Worm (Caenorhabditis elegans): ENCODE measurements around the gene ZK250.13.

DNA sequence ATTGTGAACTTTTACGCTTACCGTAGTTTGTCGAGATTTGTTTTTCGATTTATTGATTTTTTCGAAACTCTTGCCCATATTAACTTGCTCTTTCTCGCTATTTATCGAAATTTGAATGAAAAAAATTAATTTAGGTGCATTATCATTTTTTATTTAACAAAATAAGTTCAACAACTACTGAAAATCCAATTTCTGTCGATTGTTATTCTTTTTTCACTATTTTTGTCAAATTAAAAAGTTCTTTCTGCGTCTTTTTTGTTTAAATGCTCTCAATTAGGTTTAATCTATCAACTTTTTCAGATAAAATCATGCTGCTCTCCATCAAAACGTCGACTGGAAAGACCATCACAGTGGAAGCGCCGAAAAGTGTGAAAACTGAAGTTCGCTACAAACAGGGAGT, 13.4 kb downstream of the ZK250.13 start, which contains the start of gene F52C6.2:
- TF ChIP-seq flt-1 (GFP tag; IDR thresholded peaks at IDR 0.05) (no peak), T22C8.4 (GFP tag; IDR thresholded peaks at IDR 0.05) (no peak), ztf-23 (GFP tag; IDR thresholded peaks at IDR 0.05) (no peak), klf-2 (GFP tag; conservative IDR thresholded peaks at IDR 0.05) (no peak), ztf-29 (GFP tag; IDR thresholded peaks at IDR 0.05) (no peak), med-1 (GFP tag; optimal IDR thresholded peaks at IDR 0.05; ENCODE audit: insufficient read depth) (no peak), tab-1 (GFP tag; IDR thresholded peaks at IDR 0.05) (no peak), cog-1 (tag; optimal IDR thresholded peaks at IDR 0.05) (no peak), ref-1 (GFP tag; conservative IDR thresholded peaks at IDR 0.05) (no peak)
